Worm (Caenorhabditis elegans) whole organism, L3 larva: ENCODE results near the gene R144.6.
"Not testable (repeated sequence)": the region's sequence is repeated elsewhere in the genome, so short reads cannot be mapped to it uniquely, and the experiment has no call there.

Experiments used
- egl-27 ChIP-seq: sonication (generic microtip); optimal IDR thresholded peaks from 4 replicates; lab custom pipeline; 2017; ENCODE audit warnings: missing biosample characterization, missing genetic modification reagents, missing genetic modification characterization
- fkh-10 ChIP-seq: sonication (generic microtip); optimal IDR thresholded peaks from 2 replicates; lab custom pipeline; 2017; ENCODE audit warnings: missing biosample characterization, missing genetic modification reagents, missing genetic modification characterization
- fkh-2 ChIP-seq: fragments of 150-350 bp; optimal IDR thresholded peaks from 2 replicates; lab custom pipeline; 2014; ENCODE audit warnings: missing biosample characterization, missing genetic modification reagents, missing genetic modification characterization
- nhr-11 ChIP-seq: fragments of 150-350 bp; optimal IDR thresholded peaks from 2 replicates; lab custom pipeline; 2014; ENCODE audit warnings: missing biosample characterization, missing genetic modification characterization
- nhr-237 ChIP-seq: fragments of 150-350 bp; optimal IDR thresholded peaks from 2 replicates; lab custom pipeline; 2014; ENCODE audit warnings: missing biosample characterization, missing genetic modification characterization
- nhr-28 ChIP-seq: fragments of 150-350 bp; optimal IDR thresholded peaks from 2 replicates; lab custom pipeline; 2014; ENCODE audit warnings: missing biosample characterization, missing genetic modification characterization
- pha-4 ChIP-seq: fragments of 150-350 bp; optimal IDR thresholded peaks from 2 replicates; lab custom pipeline; 2014; ENCODE audit warnings: missing biosample characterization, missing genetic modification reagents, missing genetic modification characterization
- pqm-1 ChIP-seq: fragments of 150-350 bp; optimal IDR thresholded peaks from 2 replicates; lab custom pipeline; 2017; ENCODE audit warnings: missing biosample characterization, missing genetic modification characterization, inconsistent platforms
- sea-2 ChIP-seq: fragments of 150-350 bp; sonication (generic microtip); optimal IDR thresholded peaks from 4 replicates; lab custom pipeline; 2014; ENCODE audit warnings: missing biosample characterization, missing genetic modification reagents, missing genetic modification characterization
- skn-1 ChIP-seq: fragments of 150-350 bp; optimal IDR thresholded peaks from 2 replicates; lab custom pipeline; 2014; ENCODE audit warnings: missing biosample characterization, missing genetic modification characterization
- tbx-2 ChIP-seq: sonication (generic microtip); optimal IDR thresholded peaks from 2 replicates; lab custom pipeline; 2016; ENCODE audit warnings: mild to moderate bottlenecking, missing genetic modification characterization, missing compliant biosample characterization
- unc-62 ChIP-seq: fragments of 150-350 bp; sonication (generic microtip); optimal IDR thresholded peaks from 4 replicates; lab custom pipeline; 2014; ENCODE audit warnings: missing biosample characterization, missing genetic modification reagents, missing genetic modification characterization
- zag-1 ChIP-seq: fragments of 150-350 bp; optimal IDR thresholded peaks from 2 replicates; lab custom pipeline; 2014; ENCODE audit warnings: missing biosample characterization, missing genetic modification characterization

DNA sequence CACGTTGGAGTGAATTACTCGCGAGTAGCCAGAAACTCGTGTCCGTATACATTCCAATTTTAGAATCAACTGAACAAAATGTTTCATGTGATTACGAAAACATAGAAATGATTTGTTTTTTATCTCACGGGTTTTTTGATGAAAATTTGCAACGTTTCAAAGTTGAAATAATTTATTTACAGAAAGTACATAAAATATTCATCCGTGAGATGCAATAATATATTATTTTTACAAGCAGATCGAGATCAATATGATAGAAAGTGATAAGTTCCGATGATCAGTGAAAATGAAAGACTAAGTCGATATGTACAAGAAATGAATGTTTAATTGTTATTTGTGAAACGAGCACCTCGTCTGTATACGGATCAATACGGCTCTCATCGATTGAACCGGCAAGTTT, 24.2 kb downstream of the R144.6 start, which contains the start of gene C27F2.6:
- TF ChIP-seq skn-1 (tag; lab: Kevin White, UChicago); nhr-11 (tag; lab: Kevin White, UChicago); sea-2 (GFP tag; lab: Kevin White, UChicago); nhr-237 (tag; lab: Kevin White, UChicago); unc-62 (GFP tag; lab: Kevin White, UChicago); pha-4 (tag; lab: Kevin White, UChicago); nhr-28 (tag; lab: Kevin White, UChicago); fkh-2 (tag; lab: Kevin White, UChicago); egl-27 (tag; lab: Kevin White, UChicago); zag-1 (tag; lab: Kevin White, UChicago); fkh-10 (GFP tag; lab: Kevin White, UChicago); tbx-2; pqm-1 (tag; lab: Kevin White, UChicago): not testable (repeated sequence)
